Worm (Caenorhabditis elegans) whole organism, mixed stage, embryonic: ENCODE results near the gene zag-1.

ENCODE experiments used
- lin-32 ChIP-seq: fragments of 200-800 bp; sonication (Bioruptor generic); optimal IDR thresholded peaks from 2 replicates; lab custom pipeline; 2018; ENCODE audit warnings: mild to moderate bottlenecking, missing genetic modification characterization, missing compliant biosample characterization
- nhr-237 ChIP-seq: fragments of 150-350 bp; optimal IDR thresholded peaks from 2 replicates; lab custom pipeline; 2014; ENCODE audit warnings: missing biosample characterization, missing genetic modification characterization
- nhr-76 ChIP-seq: sonication (generic microtip); optimal IDR thresholded peaks from 2 replicates; lab custom pipeline; 2017; ENCODE audit warnings: missing biosample characterization, missing genetic modification characterization
- unc-39 ChIP-seq: fragments of 150-350 bp; optimal IDR thresholded peaks from 2 replicates; lab custom pipeline; 2014; ENCODE audit warnings: missing biosample characterization, missing genetic modification characterization

- TF ChIP-seq unc-39 (tag; lab: Kevin White, UChicago) (no peak), nhr-237 (tag; lab: Kevin White, UChicago) (no peak), nhr-76 (tag; lab: Kevin White, UChicago) (no peak), lin-32 (GFP tag; lab: Kevin White, UChicago) (no peak)
These were observed 36.4 kb downstream of the zag-1 start, which contains the start of gene F56D6.9 for ce11 chrIV:3892027-3892426.
